Worm (Caenorhabditis elegans) whole organism, L1 larva: Measurements from ENCODE around the gene znf-598.

Experiments
- C16A3.4 ChIP-seq: fragments of 150-350 bp; optimal IDR thresholded peaks from 2 replicates; lab custom pipeline; 2014; ENCODE audit warnings: missing biosample characterization, missing genetic modification characterization
- Y116A8C.19 ChIP-seq: sonication (generic microtip); optimal IDR thresholded peaks from 2 replicates; lab custom pipeline; 2016; ENCODE audit warnings: missing compliant biosample characterization, missing genetic modification characterization, borderline replicate concordance
- aha-1 ChIP-seq: fragments of 150-350 bp; optimal IDR thresholded peaks from 2 replicates; lab custom pipeline; 2014; ENCODE audit warnings: missing biosample characterization, missing genetic modification characterization
- ama-1 ChIP-seq: fragments of 150-350 bp; optimal IDR thresholded peaks from 2 replicates; lab custom pipeline; 2014
- blmp-1 ChIP-seq: fragments of 150-350 bp; optimal IDR thresholded peaks from 2 replicates; lab custom pipeline; 2014; ENCODE audit warnings: missing biosample characterization, missing genetic modification characterization
- ceh-63 ChIP-seq: fragments of 200-800 bp; sonication (Bioruptor generic); optimal IDR thresholded peaks from 2 replicates; lab custom pipeline; 2018; ENCODE audit warnings: mild to moderate bottlenecking, missing genetic modification characterization, missing compliant biosample characterization
- ceh-88 ChIP-seq: fragments of 200-800 bp; sonication (Bioruptor generic); IDR thresholded peaks from 2 replicates; pipeline ENCODE4 v1.3.6; 2022; ENCODE audit warnings: missing genetic modification characterization, missing compliant biosample characterization
- dpl-1 ChIP-seq, 3 experiments: fragments of 150-350 bp in 2 of 3; sonication (generic microtip) in 1 of 3; optimal IDR thresholded peaks; 2 replicates each; lab custom pipeline; 2014 to 2017; ENCODE audit warnings: missing biosample characterization in 3 of 3, missing genetic modification characterization in 3 of 3, missing genetic modification reagents in 3 of 3
- efl-1 ChIP-seq, 4 experiments: fragments of 150-350 bp; optimal IDR thresholded peaks in 3 of 4; peaks in 1 of 4; 1 replicate in 1 of 4; 2 replicates in 3 of 4; lab custom pipeline; 2014; ENCODE audit warnings: missing biosample characterization in 2 of 4, missing genetic modification characterization in 2 of 4, missing genetic modification reagents in 2 of 4
- elt-2 ChIP-seq: sonication (generic microtip); optimal IDR thresholded peaks from 2 replicates; lab custom pipeline; 2016; ENCODE audit warnings: missing genetic modification characterization, mild to moderate bottlenecking, inconsistent platforms, missing compliant biosample characterization, missing genetic modification reagents
- elt-3 ChIP-seq, 6 experiments: fragments of 150-350 bp in 1 of 6; sonication (generic microtip); optimal IDR thresholded peaks; 2 replicates each; lab custom pipeline; 2017 to 2018; ENCODE audit warnings: missing biosample characterization in 6 of 6, missing genetic modification characterization in 6 of 6, inconsistent platforms in 1 of 6
- fos-1 ChIP-seq: fragments of 150-350 bp; optimal IDR thresholded peaks from 2 replicates; lab custom pipeline; 2014; ENCODE audit warnings: missing biosample characterization, missing genetic modification characterization
- grh-1 ChIP-seq: fragments of 200-800 bp; sonication (Bioruptor generic); IDR thresholded peaks from 2 replicates; pipeline ENCODE4 v1.3.6; 2022; ENCODE audit warnings: missing genetic modification reagents, missing genetic modification characterization, missing compliant biosample characterization
- hlh-17 ChIP-seq: fragments of 200-800 bp; sonication (Bioruptor generic); optimal IDR thresholded peaks from 2 replicates; lab custom pipeline; 2018; ENCODE audit warnings: missing genetic modification characterization, mild to moderate bottlenecking, missing compliant biosample characterization, moderate library complexity, borderline replicate concordance
- irx-1 ChIP-seq: sonication (generic microtip); optimal IDR thresholded peaks from 2 replicates; lab custom pipeline; 2016; ENCODE audit warnings: missing genetic modification characterization, missing compliant biosample characterization
- jun-1 ChIP-seq: fragments of 150-350 bp; optimal IDR thresholded peaks from 2 replicates; lab custom pipeline; 2014; ENCODE audit warnings: missing biosample characterization, missing genetic modification reagents, missing genetic modification characterization
- lin-15B ChIP-seq: fragments of 150-350 bp; sonication (generic microtip); optimal IDR thresholded peaks from 3 replicates; lab custom pipeline; 2014; ENCODE audit warnings: missing biosample characterization, missing genetic modification characterization
- lin-35 ChIP-seq, 2 experiments: fragments of 150-350 bp; optimal IDR thresholded peaks; 2 replicates each; lab custom pipeline; 2014; ENCODE audit warnings: missing biosample characterization in 2 of 2, missing genetic modification characterization in 2 of 2, missing genetic modification reagents in 2 of 2
- lsy-2 ChIP-seq, 2 experiments: fragments of 150-350 bp; optimal IDR thresholded peaks; 2 replicates each; lab custom pipeline; 2014; ENCODE audit warnings: missing biosample characterization in 2 of 2, missing genetic modification characterization in 2 of 2
- mab-9 ChIP-seq: fragments of 200-800 bp; sonication (Bioruptor generic); IDR thresholded peaks from 2 replicates; pipeline ENCODE4 v1.3.6; 2022; ENCODE audit warnings: missing genetic modification reagents, missing genetic modification characterization, missing compliant biosample characterization
- mdl-1 ChIP-seq, 2 experiments: fragments of 150-350 bp; optimal IDR thresholded peaks; 2 replicates each; lab custom pipeline; 2014 to 2017; ENCODE audit warnings: missing biosample characterization in 2 of 2, missing genetic modification characterization in 2 of 2, inconsistent platforms in 1 of 2
- nhr-19 ChIP-seq: fragments of 200-800 bp; sonication (Bioruptor generic); conservative IDR thresholded peaks from 2 replicates; pipeline ENCODE4 v1.3.6; 2022; ENCODE audit warnings: missing genetic modification characterization, missing compliant biosample characterization
- nhr-20 ChIP-seq: sonication (generic microtip); optimal IDR thresholded peaks from 2 replicates; lab custom pipeline; 2016; ENCODE audit warnings: mild to moderate bottlenecking, missing genetic modification characterization, missing compliant biosample characterization
- nhr-47 ChIP-seq: sonication (generic microtip); optimal IDR thresholded peaks from 2 replicates; lab custom pipeline; 2016; ENCODE audit warnings: mild to moderate bottlenecking, missing genetic modification characterization, moderate library complexity, missing compliant biosample characterization
- nhr-85 ChIP-seq: sonication (generic microtip); peaks from one replicate; lab custom pipeline; 2016; ENCODE audit warnings: missing genetic modification characterization, inconsistent platforms, missing compliant biosample characterization
- nhr-90 ChIP-seq: sonication (generic microtip); optimal IDR thresholded peaks from 2 replicates; lab custom pipeline; 2016; ENCODE audit warnings: mild to moderate bottlenecking, missing genetic modification characterization, missing compliant biosample characterization; ENCODE audit not compliant: poor library complexity
- rnt-1 ChIP-seq: sonication (generic microtip); optimal IDR thresholded peaks from 2 replicates; lab custom pipeline; 2016; ENCODE audit warnings: mild to moderate bottlenecking, missing genetic modification characterization, moderate library complexity, missing compliant biosample characterization
- unc-130 ChIP-seq: fragments of 150-350 bp; optimal IDR thresholded peaks from 2 replicates; lab custom pipeline; 2017; ENCODE audit warnings: missing biosample characterization, missing genetic modification characterization, inconsistent platforms
- unc-30 ChIP-seq: sonication (generic microtip); optimal IDR thresholded peaks from 2 replicates; lab custom pipeline; 2017; ENCODE audit warnings: missing biosample characterization, missing genetic modification characterization
- unc-98 ChIP-seq: fragments of 200-800 bp; sonication (Bioruptor generic); IDR thresholded peaks from 2 replicates; pipeline ENCODE4 v1.3.6; 2022; ENCODE audit warnings: missing genetic modification characterization, missing compliant biosample characterization

The znf-598 gene

ce11 chrII:7022370-7023001, 3.1 kb upstream of the znf-598 start, which contains the start of the genes lst-6 and lst-5 (continued):
- TF ChIP-seq aha-1 (no peak), nhr-85 (tag; lab: Kevin White, UChicago) (peak; percentile 57), C16A3.4 (tag; lab: Kevin White, UChicago) (peak; percentile 69), lin-15B (tag; lab: Kevin White, UChicago) (peak; percentile 50), unc-98 (GFP tag; lab: Robert Waterston, UW) (no peak)
- TF ChIP-seq, all 84 proteins: peak for 43

ce11 chrII:7029524-7029923, 3.9 kb downstream of the znf-598 start:
- TF ChIP-seq ceh-63 (GFP tag; lab: Kevin White, UChicago), result no peak
- TF ChIP-seq efl-1 (optimal IDR thresholded peaks at IDR 0.05; lab: Kevin White, UChicago), result no peak
- peak in 1 of 2 experiments; percentile 79 for TF ChIP-seq efl-1 (GFP tag; optimal IDR thresholded peaks at IDR 0.05 in 1 of 2; lab: Kevin White, UChicago)
- no peak for TF ChIP-seq elt-3 (tag; optimal IDR thresholded peaks at IDR 0.05; lab: Kevin White, UChicago)

ce11 chrII:7031137-7031697, 5.6 kb downstream of the znf-598 start:
- peak; percentile 61 for TF ChIP-seq elt-2
- TF ChIP-seq nhr-20 (tag; lab: Kevin White, UChicago), result peak; percentile 17
- no peak for TF ChIP-seq ceh-88 (GFP tag; lab: Robert Waterston, UW)
- no peak for TF ChIP-seq ama-1
- TF ChIP-seq C16A3.4 (tag; lab: Kevin White, UChicago), result no peak
- no peak for TF ChIP-seq jun-1 (tag; lab: Kevin White, UChicago)
- TF ChIP-seq unc-130 (tag; lab: Kevin White, UChicago), result no peak
- no peak for TF ChIP-seq irx-1
- no peak for TF ChIP-seq fos-1 (tag; lab: Kevin White, UChicago)
- no peak for TF ChIP-seq mdl-1 (tag; optimal IDR thresholded peaks at IDR 0.05; lab: Kevin White, UChicago)
- TF ChIP-seq efl-1 (optimal IDR thresholded peaks at IDR 0.05; lab: Kevin White, UChicago), result no peak
- TF ChIP-seq efl-1 (GFP tag; optimal IDR thresholded peaks at IDR 0.05 in 1 of 2; lab: Kevin White, UChicago), result peak in 1 of 2 experiments; percentile 22
- TF ChIP-seq blmp-1 (tag; lab: Kevin White, UChicago), result peak; percentile 33
- TF ChIP-seq lin-35 (GFP tag; optimal IDR thresholded peaks at IDR 0.05; lab: Kevin White, UChicago), result peak in 1 of 2 experiments; percentile 36
- TF ChIP-seq hlh-17 (GFP tag; lab: Kevin White, UChicago), result no peak
- TF ChIP-seq Y116A8C.19 (tag; lab: Kevin White, UChicago), result no peak
- no peak for TF ChIP-seq rnt-1
- peak in 1 of 2 experiments; percentile 6 for TF ChIP-seq lsy-2 (tag; optimal IDR thresholded peaks at IDR 0.05; lab: Kevin White, UChicago)
- TF ChIP-seq dpl-1 (GFP tag; optimal IDR thresholded peaks at IDR 0.05; lab: Kevin White, UChicago), result no peak

ce11 chrII:7037659-7038342, 12.2 kb downstream of the znf-598 start, which contains the start of gene cin-4:
cin-4 (plus strand) TSS chrII:7038292.
- TF ChIP-seq mab-9 (GFP tag; lab: Robert Waterston, UW) (no peak), unc-30 (no peak), mdl-1 (tag; optimal IDR thresholded peaks at IDR 0.05; lab: Kevin White, UChicago) (no peak), nhr-20 (tag; lab: Kevin White, UChicago) (no peak), lin-35 (GFP tag; optimal IDR thresholded peaks at IDR 0.05; lab: Kevin White, UChicago) (no peak)

- TF ChIP-seq nhr-90 (tag; lab: Kevin White, UChicago) (peak; percentile 32), grh-1 (GFP tag; lab: Robert Waterston, UW) (0 out of 2 replicates have a peak, but pooled peaks have one; percentile 9), nhr-19 (GFP tag; lab: Robert Waterston, UW) (peak; percentile 57), nhr-47 (tag; lab: Kevin White, UChicago) (peak; percentile 29)
These were observed 16.5 kb downstream of the znf-598 start for ce11 chrII:7042090-7042489.
